Fruit fly (Drosophila melanogaster): Measurements from ENCODE around the gene CG31710.

The CG31710 gene

dm6 chr2L:9685993-9686392 lies 19.8 kb downstream of the CG31710 start:
- TF ChIP-seq CG12768 (GFP tag; optimal IDR thresholded peaks at IDR 0.05) (peak; percentile 13), bab1 (GFP tag; optimal IDR thresholded peaks at IDR 0.05) (no peak)

- TF ChIP-seq cic (GFP tag; optimal IDR thresholded peaks at IDR 0.05), result no peak
- no peak for TF ChIP-seq Clk (GFP tag; optimal IDR thresholded peaks at IDR 0.05)
- TF ChIP-seq CG11617 (GFP tag; optimal IDR thresholded peaks at IDR 0.05), result no peak
- no peak for TF ChIP-seq CG14711 (tag; optimal IDR thresholded peaks at IDR 0.05)
- TF ChIP-seq Hr96 (GFP tag; optimal IDR thresholded peaks at IDR 0.05), result no peak
- no peak for TF ChIP-seq tj (GFP tag; optimal IDR thresholded peaks at IDR 0.05)
- TF ChIP-seq CG7101 (tag; optimal IDR thresholded peaks at IDR 0.05), result no peak
- TF ChIP-seq ovo (GFP tag; optimal IDR thresholded peaks at IDR 0.05), result no peak
- TF ChIP-seq toe (GFP tag; optimal IDR thresholded peaks at IDR 0.05), result no peak
- TF ChIP-seq cnc (optimal IDR thresholded peaks at IDR 0.05), result no peak
- no peak for TF ChIP-seq Mnt (GFP tag; optimal IDR thresholded peaks at IDR 0.05)
- TF ChIP-seq CG7045 (GFP tag; optimal IDR thresholded peaks at IDR 0.05), result no peak
Observed at dm6 chr2L:9685184-9685583, 20.6 kb downstream of the CG31710 start.

dm6 chr2L:9684108-9684507 lies 21.6 kb downstream of the CG31710 start:
- no peak for TF ChIP-seq cic (GFP tag; optimal IDR thresholded peaks at IDR 0.05)
- no peak for TF ChIP-seq Hr96 (GFP tag; optimal IDR thresholded peaks at IDR 0.05)
- TF ChIP-seq CG11617 (GFP tag; optimal IDR thresholded peaks at IDR 0.05), result no peak
- peak; percentile 58 for TF ChIP-seq tj (GFP tag; optimal IDR thresholded peaks at IDR 0.05)
- TF ChIP-seq Crg-1 (GFP tag; optimal IDR thresholded peaks at IDR 0.05), result no peak
- TF ChIP-seq CG5204 (GFP tag; optimal IDR thresholded peaks at IDR 0.05), result no peak
- TF ChIP-seq Clk (GFP tag; optimal IDR thresholded peaks at IDR 0.05), result no peak

dm6 chr2L:9679789-9680188 lies 26.0 kb downstream of the CG31710 start:
- TF ChIP-seq Crg-1 (GFP tag; optimal IDR thresholded peaks at IDR 0.05), result no peak
- TF ChIP-seq cnc (optimal IDR thresholded peaks at IDR 0.05), result no peak
- TF ChIP-seq Mnt (GFP tag; optimal IDR thresholded peaks at IDR 0.05), result no peak
- TF ChIP-seq CG1620 (GFP tag; optimal IDR thresholded peaks at IDR 0.05), result no peak
- no peak for TF ChIP-seq Hr96 (GFP tag; optimal IDR thresholded peaks at IDR 0.05)
- TF ChIP-seq CG5204 (GFP tag; optimal IDR thresholded peaks at IDR 0.05), result no peak
- TF ChIP-seq CG14711 (tag; optimal IDR thresholded peaks at IDR 0.05), result no peak

dm6 chr2L:9677101-9677500 lies 28.7 kb downstream of the CG31710 start:
- no peak for TF ChIP-seq CG33017 (tag; optimal IDR thresholded peaks at IDR 0.05)
- TF ChIP-seq cnc (optimal IDR thresholded peaks at IDR 0.05), result no peak
- no peak for TF ChIP-seq CG11617 (GFP tag; optimal IDR thresholded peaks at IDR 0.05)
- no peak for TF ChIP-seq Crg-1 (GFP tag; optimal IDR thresholded peaks at IDR 0.05)
- TF ChIP-seq cic (GFP tag; optimal IDR thresholded peaks at IDR 0.05), result no peak

dm6 chr2L:9673235-9673634 lies 32.5 kb downstream of the CG31710 start:
- TF ChIP-seq Mnt (GFP tag; optimal IDR thresholded peaks at IDR 0.05) (no peak), toe (GFP tag; optimal IDR thresholded peaks at IDR 0.05) (no peak), kay (GFP tag; ENCODE audit: borderline replicate concordance) (no peak)

- TF ChIP-seq CG14711 (tag; optimal IDR thresholded peaks at IDR 0.05) (no peak), kay (GFP tag; ENCODE audit: borderline replicate concordance) (no peak), CG11617 (GFP tag; optimal IDR thresholded peaks at IDR 0.05) (no peak), CG33017 (tag; optimal IDR thresholded peaks at IDR 0.05) (no peak), ovo (GFP tag; optimal IDR thresholded peaks at IDR 0.05) (no peak), tj (GFP tag; optimal IDR thresholded peaks at IDR 0.05) (no peak), cnc (optimal IDR thresholded peaks at IDR 0.05) (no peak), cic (GFP tag; optimal IDR thresholded peaks at IDR 0.05) (no peak), Hr96 (GFP tag; optimal IDR thresholded peaks at IDR 0.05) (no peak), bab1 (GFP tag; optimal IDR thresholded peaks at IDR 0.05) (no peak), Mnt (GFP tag; optimal IDR thresholded peaks at IDR 0.05) (no peak), CG7045 (GFP tag; optimal IDR thresholded peaks at IDR 0.05) (no peak), CG5204 (GFP tag; optimal IDR thresholded peaks at IDR 0.05) (no peak), Clk (GFP tag; optimal IDR thresholded peaks at IDR 0.05) (no peak), Crg-1 (GFP tag; optimal IDR thresholded peaks at IDR 0.05) (no peak), CG7101 (tag; optimal IDR thresholded peaks at IDR 0.05) (no peak), CG12768 (GFP tag; optimal IDR thresholded peaks at IDR 0.05) (no peak)
Observed at dm6 chr2L:9672246-9672645, 33.5 kb downstream of the CG31710 start.

- TF ChIP-seq ovo (GFP tag; optimal IDR thresholded peaks at IDR 0.05) (no peak), cic (GFP tag; optimal IDR thresholded peaks at IDR 0.05) (no peak), Mnt (GFP tag; optimal IDR thresholded peaks at IDR 0.05) (no peak), bab1 (GFP tag; optimal IDR thresholded peaks at IDR 0.05) (no peak), Crg-1 (GFP tag; optimal IDR thresholded peaks at IDR 0.05) (no peak)
Observed at dm6 chr2L:9670909-9671422, 34.8 kb downstream of the CG31710 start.

- TF ChIP-seq Crg-1 (GFP tag; optimal IDR thresholded peaks at IDR 0.05) (no peak), toe (GFP tag; optimal IDR thresholded peaks at IDR 0.05) (peak; percentile 28), bab1 (GFP tag; optimal IDR thresholded peaks at IDR 0.05) (no peak), CG7045 (GFP tag; optimal IDR thresholded peaks at IDR 0.05) (peak; percentile 34), CG11617 (GFP tag; optimal IDR thresholded peaks at IDR 0.05) (no peak), CG1620 (GFP tag; optimal IDR thresholded peaks at IDR 0.05) (no peak), Hr96 (GFP tag; optimal IDR thresholded peaks at IDR 0.05) (no peak), CG12768 (GFP tag; optimal IDR thresholded peaks at IDR 0.05) (peak; percentile 3), kay (GFP tag; ENCODE audit: borderline replicate concordance) (no peak), CG14711 (tag; optimal IDR thresholded peaks at IDR 0.05) (peak; percentile 49), CG7101 (tag; optimal IDR thresholded peaks at IDR 0.05) (peak; percentile 29), CG33017 (tag; optimal IDR thresholded peaks at IDR 0.05) (peak; percentile 26)
Observed at dm6 chr2L:9669354-9669753, 36.4 kb downstream of the CG31710 start.

All from whole organism, adult.